Fruit fly (Drosophila melanogaster) whole organism, prepupa: ENCODE results near the gene CG2129.

ENCODE experiments used
- CG10631 ChIP-seq: fragments of 200-800 bp; sonication (Bioruptor generic); optimal IDR thresholded peaks from 2 replicates; lab custom pipeline; 2016; ENCODE audit warnings: missing biosample characterization, missing genetic modification characterization
- CG10669 ChIP-seq: fragments of 200-800 bp; sonication (Bioruptor generic); optimal IDR thresholded peaks from 3 replicates; lab custom pipeline; 2018; ENCODE audit warnings: missing biosample characterization, mild to moderate bottlenecking, missing genetic modification characterization, moderate library complexity
- CG16779 ChIP-seq: fragments of 200-800 bp; sonication (Bioruptor generic); optimal IDR thresholded peaks from 3 replicates; lab custom pipeline; 2017; ENCODE audit warnings: missing biosample characterization, mild to moderate bottlenecking, missing genetic modification characterization
- CG6808 ChIP-seq: fragments of 200-800 bp; sonication (Bioruptor generic); optimal IDR thresholded peaks from 3 replicates; lab custom pipeline; 2017; ENCODE audit warnings: missing biosample characterization, missing genetic modification characterization, mild to moderate bottlenecking, moderate library complexity, missing genetic modification reagents
- CG6854 ChIP-seq: fragments of 200-800 bp; sonication (Bioruptor generic); optimal IDR thresholded peaks from 2 replicates; lab custom pipeline; 2017; ENCODE audit warnings: missing biosample characterization, mild to moderate bottlenecking, missing genetic modification characterization
- CG8319 ChIP-seq: fragments of 200-800 bp; sonication (Bioruptor generic); optimal IDR thresholded peaks from 3 replicates; lab custom pipeline; 2016; ENCODE audit warnings: missing biosample characterization, missing genetic modification characterization
- CG8632 ChIP-seq: fragments of 200-800 bp; sonication (Bioruptor generic); optimal IDR thresholded peaks from 3 replicates; lab custom pipeline; 2016; ENCODE audit warnings: missing biosample characterization, missing genetic modification characterization
- Ets21C ChIP-seq: fragments of 200-800 bp; sonication (Bioruptor generic); optimal IDR thresholded peaks from 3 replicates; lab custom pipeline; 2016; ENCODE audit warnings: missing biosample characterization, missing genetic modification characterization
- Ets96B ChIP-seq: fragments of 200-800 bp; optimal IDR thresholded peaks from 2 replicates; lab custom pipeline; 2019; ENCODE audit warnings: missing biosample characterization, mild to moderate bottlenecking, missing genetic modification characterization, moderate library complexity
- Hr39 ChIP-seq: fragments of 200-800 bp; sonication (Bioruptor generic); optimal IDR thresholded peaks from 2 replicates; lab custom pipeline; 2016; ENCODE audit warnings: missing biosample characterization, missing genetic modification characterization
- Hr4 ChIP-seq: fragments of 200-800 bp; sonication (Bioruptor generic); optimal IDR thresholded peaks from 3 replicates; lab custom pipeline; 2016; ENCODE audit warnings: missing biosample characterization, missing genetic modification characterization
- dac ChIP-seq: fragments of 200-800 bp; sonication (Bioruptor generic); optimal IDR thresholded peaks from 2 replicates; lab custom pipeline; 2017; ENCODE audit warnings: missing biosample characterization, mild to moderate bottlenecking, missing genetic modification characterization
- spab ChIP-seq: fragments of 200-800 bp; sonication (Bioruptor generic); optimal IDR thresholded peaks from 2 replicates; lab custom pipeline; 2017; ENCODE audit warnings: missing biosample characterization, mild to moderate bottlenecking, missing genetic modification characterization, missing genetic modification reagents
- svp ChIP-seq: fragments of 200-800 bp; sonication (Bioruptor generic); peaks from one replicate; lab custom pipeline; 2016; ENCODE audit warnings: missing biosample characterization, missing genetic modification characterization

dm6 chrX:8176291-8177029 lies 30.8 kb downstream of the CG2129 start:
- TF ChIP-seq CG10669 (GFP tag; lab: Kevin White, UChicago) (no peak), Ets96B (tag; lab: Kevin White, UChicago) (no peak), spab (peak; percentile 33), Hr4 (GFP tag; lab: Kevin White, UChicago) (no peak), CG10631 (GFP tag; lab: Kevin White, UChicago) (no peak), svp (no peak), Hr39 (GFP tag; lab: Kevin White, UChicago) (no peak), CG6854 (GFP tag; lab: Kevin White, UChicago) (no peak), CG16779 (tag; lab: Kevin White, UChicago) (no peak), CG6808 (GFP tag; lab: Kevin White, UChicago) (peak; percentile 73), dac (GFP tag; lab: Kevin White, UChicago) (no peak), CG8632 (GFP tag; lab: Kevin White, UChicago) (no peak), Ets21C (GFP tag; lab: Kevin White, UChicago) (no peak), CG8319 (GFP tag; lab: Kevin White, UChicago) (no peak)
